Fruit fly (Drosophila melanogaster) whole organism, prepupa: ENCODE data around the gene Bicra.
A peak's percentile ranks its signal among the peaks of the same experiment; 100 is the strongest.

Experiments
- CG10631 ChIP-seq: fragments of 200-800 bp; sonication (Bioruptor generic); optimal IDR thresholded peaks from 2 replicates; lab custom pipeline; 2016; ENCODE audit warnings: missing biosample characterization, missing genetic modification characterization
- CG10669 ChIP-seq: fragments of 200-800 bp; sonication (Bioruptor generic); optimal IDR thresholded peaks from 3 replicates; lab custom pipeline; 2018; ENCODE audit warnings: missing biosample characterization, mild to moderate bottlenecking, missing genetic modification characterization, moderate library complexity
- CG11294 ChIP-seq: fragments of 200-800 bp; sonication (Bioruptor generic); IDR thresholded peaks from 2 replicates; pipeline ENCODE4 v1.3.6; 2022; ENCODE audit warnings: missing biosample characterization, missing genetic modification characterization
- CG11762 ChIP-seq: fragments of 200-800 bp; sonication (Bioruptor generic); optimal IDR thresholded peaks from 3 replicates; lab custom pipeline; 2016; ENCODE audit warnings: missing biosample characterization, missing genetic modification characterization; ENCODE audit not compliant: insufficient read depth
- CG11902 ChIP-seq: fragments of 200-800 bp; sonication (Bioruptor generic); optimal IDR thresholded peaks from 3 replicates; lab custom pipeline; 2016; ENCODE audit warnings: missing biosample characterization, missing genetic modification characterization
- CG15336 ChIP-seq: fragments of 200-800 bp; sonication (Bioruptor generic); IDR thresholded peaks from 2 replicates; pipeline ENCODE4 v1.3.6; 2022; ENCODE audit warnings: missing biosample characterization, missing genetic modification characterization
- CG1621 ChIP-seq: fragments of 200-800 bp; sonication (Bioruptor generic); optimal IDR thresholded peaks from 3 replicates; lab custom pipeline; 2018; ENCODE audit warnings: missing biosample characterization, mild to moderate bottlenecking, missing genetic modification characterization
- CG3032 ChIP-seq: fragments of 200-800 bp; optimal IDR thresholded peaks from 2 replicates; lab custom pipeline; 2019; ENCODE audit warnings: missing biosample characterization, mild to moderate bottlenecking, missing genetic modification characterization, moderate library complexity
- CG31627 ChIP-seq: fragments of 200-800 bp; sonication (Bioruptor generic); optimal IDR thresholded peaks from 3 replicates; lab custom pipeline; 2016; ENCODE audit warnings: missing biosample characterization, missing genetic modification characterization
- CG34406 ChIP-seq: fragments of 200-800 bp; sonication (Bioruptor generic); optimal IDR thresholded peaks from 3 replicates; lab custom pipeline; 2016; ENCODE audit warnings: missing biosample characterization, missing genetic modification characterization
- CG3919 ChIP-seq: fragments of 200-800 bp; sonication (Bioruptor generic); optimal IDR thresholded peaks from 3 replicates; lab custom pipeline; 2016; ENCODE audit warnings: missing biosample characterization, missing genetic modification characterization
- CG6163 ChIP-seq: fragments of 200-800 bp; sonication (Bioruptor generic); IDR thresholded peaks from 3 replicates; pipeline ENCODE4 v1.3.6; 2022; ENCODE audit warnings: missing biosample characterization, missing genetic modification characterization
- CG6276 ChIP-seq: fragments of 200-800 bp; sonication (Bioruptor generic); optimal IDR thresholded peaks from 2 replicates; lab custom pipeline; 2017; ENCODE audit warnings: missing biosample characterization, mild to moderate bottlenecking, missing genetic modification characterization
- CG6792 ChIP-seq: fragments of 200-800 bp; sonication (Bioruptor generic); optimal IDR thresholded peaks from 3 replicates; lab custom pipeline; 2016; ENCODE audit warnings: missing biosample characterization, missing genetic modification characterization
- CG6854 ChIP-seq: fragments of 200-800 bp; sonication (Bioruptor generic); optimal IDR thresholded peaks from 2 replicates; lab custom pipeline; 2017; ENCODE audit warnings: missing biosample characterization, mild to moderate bottlenecking, missing genetic modification characterization
- CG7368 ChIP-seq: fragments of 200-800 bp; sonication (Bioruptor generic); optimal IDR thresholded peaks from 3 replicates; lab custom pipeline; 2016; ENCODE audit warnings: missing biosample characterization, missing genetic modification characterization
- CG8319 ChIP-seq: fragments of 200-800 bp; sonication (Bioruptor generic); optimal IDR thresholded peaks from 3 replicates; lab custom pipeline; 2016; ENCODE audit warnings: missing biosample characterization, missing genetic modification characterization
- CG8632 ChIP-seq: fragments of 200-800 bp; sonication (Bioruptor generic); optimal IDR thresholded peaks from 3 replicates; lab custom pipeline; 2016; ENCODE audit warnings: missing biosample characterization, missing genetic modification characterization
- CG9139 ChIP-seq: fragments of 200-800 bp; sonication (Bioruptor generic); optimal IDR thresholded peaks from 3 replicates; lab custom pipeline; 2017; ENCODE audit warnings: missing biosample characterization, mild to moderate bottlenecking, missing genetic modification characterization
- Eip75B ChIP-seq: fragments of 200-800 bp; sonication (Bioruptor generic); optimal IDR thresholded peaks from 3 replicates; lab custom pipeline; 2016; ENCODE audit warnings: missing biosample characterization, missing genetic modification characterization
- Ets21C ChIP-seq: fragments of 200-800 bp; sonication (Bioruptor generic); optimal IDR thresholded peaks from 3 replicates; lab custom pipeline; 2016; ENCODE audit warnings: missing biosample characterization, missing genetic modification characterization
- Ets96B ChIP-seq: fragments of 200-800 bp; optimal IDR thresholded peaks from 2 replicates; lab custom pipeline; 2019; ENCODE audit warnings: missing biosample characterization, mild to moderate bottlenecking, missing genetic modification characterization, moderate library complexity
- Gug ChIP-seq: fragments of 200-800 bp; sonication (Bioruptor generic); IDR thresholded peaks from 2 replicates; pipeline ENCODE4 v1.3.6; 2022; ENCODE audit warnings: missing biosample characterization, missing genetic modification characterization
- Hr38 ChIP-seq: sonication (Bioruptor generic); optimal IDR thresholded peaks from 2 replicates; lab custom pipeline; 2016; ENCODE audit warnings: missing biosample characterization, missing genetic modification characterization
- Met ChIP-seq: fragments of 200-800 bp; sonication (Bioruptor generic); optimal IDR thresholded peaks from 3 replicates; lab custom pipeline; 2016; ENCODE audit warnings: missing biosample characterization, missing genetic modification characterization
- Sox14 ChIP-seq: fragments of 200-800 bp; sonication (Bioruptor generic); optimal IDR thresholded peaks from 3 replicates; lab custom pipeline; 2016; ENCODE audit warnings: missing biosample characterization, missing genetic modification characterization
- achi ChIP-seq: fragments of 200-800 bp; sonication (Bioruptor generic); optimal IDR thresholded peaks from 3 replicates; lab custom pipeline; 2016; ENCODE audit warnings: missing biosample characterization, missing genetic modification characterization
- acj6 ChIP-seq: fragments of 200-800 bp; sonication (Bioruptor generic); optimal IDR thresholded peaks from 3 replicates; lab custom pipeline; 2016; ENCODE audit warnings: missing biosample characterization, missing genetic modification characterization
- cyc ChIP-seq: fragments of 200-800 bp; sonication (Bioruptor generic); optimal IDR thresholded peaks from 3 replicates; lab custom pipeline; 2016; ENCODE audit warnings: missing biosample characterization, missing genetic modification characterization
- dac ChIP-seq: fragments of 200-800 bp; sonication (Bioruptor generic); optimal IDR thresholded peaks from 2 replicates; lab custom pipeline; 2017; ENCODE audit warnings: missing biosample characterization, mild to moderate bottlenecking, missing genetic modification characterization
- dsx ChIP-seq: fragments of 200-800 bp; optimal IDR thresholded peaks from 3 replicates; lab custom pipeline; 2019; ENCODE audit warnings: missing biosample characterization, mild to moderate bottlenecking, missing genetic modification characterization, moderate library complexity; ENCODE audit not compliant: poor library complexity, severe bottlenecking
- eg ChIP-seq: fragments of 200-800 bp; sonication (Bioruptor generic); IDR thresholded peaks from 3 replicates; pipeline ENCODE4 v1.3.6; 2022; ENCODE audit warnings: missing biosample characterization, missing genetic modification characterization
- fd59A ChIP-seq: fragments of 200-800 bp; sonication (Bioruptor generic); optimal IDR thresholded peaks from 2 replicates; lab custom pipeline; 2017; ENCODE audit warnings: missing biosample characterization, mild to moderate bottlenecking, missing genetic modification characterization, missing genetic modification reagents
- fkh ChIP-seq: fragments of 200-800 bp; sonication (Bioruptor generic); optimal IDR thresholded peaks from 3 replicates; lab custom pipeline; 2017; ENCODE audit warnings: missing biosample characterization, mild to moderate bottlenecking, missing genetic modification characterization, moderate library complexity
- spab ChIP-seq: fragments of 200-800 bp; sonication (Bioruptor generic); optimal IDR thresholded peaks from 2 replicates; lab custom pipeline; 2017; ENCODE audit warnings: missing biosample characterization, mild to moderate bottlenecking, missing genetic modification characterization, missing genetic modification reagents
- ss ChIP-seq, 2 experiments: fragments of 200-800 bp; sonication (Bioruptor generic); optimal IDR thresholded peaks; 2 replicates in 1 of 2; 3 replicates in 1 of 2; lab custom pipeline; 2017 to 2018; ENCODE audit warnings: mild to moderate bottlenecking in 2 of 2, missing biosample characterization in 2 of 2, missing genetic modification characterization in 2 of 2, moderate library complexity in 1 of 2
- topi ChIP-seq: fragments of 200-800 bp; sonication (Bioruptor generic); optimal IDR thresholded peaks from 3 replicates; lab custom pipeline; 2016; ENCODE audit warnings: missing biosample characterization, missing genetic modification characterization

The Bicra gene

dm6 chr3R:29096009-29096443, 33.2 kb downstream of the Bicra start (continued):
- peak; percentile 77 for TF ChIP-seq achi (GFP tag; lab: Kevin White, UChicago)
- TF ChIP-seq CG15336 (GFP tag; lab: Robert Waterston, UW), result peak; percentile 38
- TF ChIP-seq Gug, result peak; percentile 37; the same call in 1 of the 2 replicates
- TF ChIP-seq topi (GFP tag; lab: Kevin White, UChicago), result peak; percentile 90
- no peak for TF ChIP-seq Hr38 (GFP tag; lab: Kevin White, UChicago)
- peak; percentile 85 for TF ChIP-seq Ets21C (GFP tag; lab: Kevin White, UChicago)
- TF ChIP-seq CG7368 (GFP tag; lab: Kevin White, UChicago), result peak; percentile 50
- TF ChIP-seq CG6276, result no peak
- peak; percentile 81 for TF ChIP-seq fd59A (GFP tag; lab: Kevin White, UChicago)
- TF ChIP-seq Met, result peak; percentile 91
- TF ChIP-seq dac (GFP tag; lab: Kevin White, UChicago), result no peak
- peak; percentile 88 for TF ChIP-seq CG31627 (GFP tag; lab: Kevin White, UChicago)
- peak; percentile 66 for TF ChIP-seq CG8632 (GFP tag; lab: Kevin White, UChicago)
- peak; percentile 66 for TF ChIP-seq CG9139 (GFP tag; lab: Kevin White, UChicago)
- peak; percentile 83 for TF ChIP-seq spab (GFP tag; lab: Kevin White, UChicago)
- TF ChIP-seq CG6792 (GFP tag; lab: Kevin White, UChicago), result peak; percentile 82
- TF ChIP-seq dsx (GFP tag; lab: Kevin White, UChicago), result peak; percentile 83
- peak; percentile 78 for TF ChIP-seq CG3919
- TF ChIP-seq Ets96B, result peak; percentile 86
- TF ChIP-seq CG34406 (GFP tag; lab: Kevin White, UChicago), result peak; percentile 67
- peak; percentile 87 for TF ChIP-seq CG10669 (GFP tag; lab: Kevin White, UChicago)
- peak; percentile 22 for TF ChIP-seq CG6854 (GFP tag; lab: Kevin White, UChicago)
- TF ChIP-seq CG6163 (GFP tag; lab: Robert Waterston, UW), result peak; percentile 91
- TF ChIP-seq CG11762 (GFP tag; lab: Kevin White, UChicago), result peak; percentile 44
- no peak for TF ChIP-seq CG8319 (GFP tag; lab: Kevin White, UChicago)

dm6 chr3R:29098022-29098421, 35.2 kb downstream of the Bicra start:
- TF ChIP-seq topi (GFP tag; lab: Kevin White, UChicago), result no peak
- TF ChIP-seq Met, result no peak
- TF ChIP-seq CG1621, result no peak
- no peak for TF ChIP-seq dac (GFP tag; lab: Kevin White, UChicago)
- no peak for TF ChIP-seq CG15336 (GFP tag; lab: Robert Waterston, UW)
- TF ChIP-seq Ets96B, result no peak
- TF ChIP-seq cyc (GFP tag; lab: Kevin White, UChicago), result no peak
- no peak for TF ChIP-seq Sox14 (GFP tag; lab: Kevin White, UChicago)
- TF ChIP-seq Eip75B (GFP tag; lab: Kevin White, UChicago), result no peak
- TF ChIP-seq CG11294 (GFP tag; lab: Robert Waterston, UW), result no peak
- TF ChIP-seq CG3919, result no peak
- TF ChIP-seq fd59A (GFP tag; lab: Kevin White, UChicago), result no peak
- no peak for TF ChIP-seq CG6276

- TF ChIP-seq CG8319 (GFP tag; lab: Kevin White, UChicago) (no peak), Sox14 (GFP tag; lab: Kevin White, UChicago) (no peak), CG11902 (GFP tag; lab: Kevin White, UChicago) (no peak), CG3032 (tag; lab: Kevin White, UChicago) (no peak), achi (GFP tag; lab: Kevin White, UChicago) (no peak), Eip75B (GFP tag; lab: Kevin White, UChicago) (no peak), ss (GFP tag; optimal IDR thresholded peaks at IDR 0.05; lab: Kevin White, UChicago) (no peak), acj6 (GFP tag; lab: Kevin White, UChicago) (no peak), eg (GFP tag; lab: Robert Waterston, UW) (no peak), CG15336 (GFP tag; lab: Robert Waterston, UW) (no peak), topi (GFP tag; lab: Kevin White, UChicago) (no peak), Ets96B (no peak), CG31627 (GFP tag; lab: Kevin White, UChicago) (no peak), CG10631 (no peak), fkh (GFP tag; lab: Kevin White, UChicago) (no peak)
These were observed 40.4 kb downstream of the Bicra start for dm6 chr3R:29103227-29103626.
